ENCODE assay signal across 5 worm cellular contexts in the genomic region with DNA sequence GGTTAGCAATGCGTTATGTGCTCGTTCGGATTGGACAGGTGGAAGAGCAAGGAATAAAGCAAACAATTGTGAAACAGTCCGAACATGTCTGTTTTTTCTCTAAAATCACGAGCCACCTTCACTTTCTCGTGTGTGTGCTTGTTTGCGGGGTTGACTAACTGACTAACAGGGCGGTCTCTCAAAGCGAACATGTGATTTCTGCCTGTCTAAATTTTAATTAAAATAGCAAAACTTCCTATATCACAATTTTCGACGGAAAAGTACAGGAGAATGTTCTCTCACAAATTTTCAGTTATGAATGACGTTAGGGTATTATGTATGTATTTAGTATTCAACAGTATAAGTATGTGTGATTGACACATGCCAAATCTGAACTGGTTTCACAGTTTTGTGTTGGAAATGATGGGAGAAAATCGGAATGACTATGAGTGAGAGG.
TF ChIP-seq lines count a peak whose summit lies in the region.

No protein-coding gene starts in this region.

TF ChIP-seq in whole organism, L1 larva, 84 proteins besides CTCF, POLR2A, EP300 and RAD21:
- TF ChIP-seq lin-14 (GFP tag; optimal IDR thresholded peaks at IDR 0.05; lab: Kevin White, UChicago) = peak; percentile 39
- TF ChIP-seq nhr-71 (tag; optimal IDR thresholded peaks at IDR 0.05; lab: Kevin White, UChicago) = peak; percentile 44
- peak; percentile 9 for TF ChIP-seq nhr-20 (tag; optimal IDR thresholded peaks at IDR 0.05; lab: Kevin White, UChicago)
- TF ChIP-seq F16B12.6 (tag; optimal IDR thresholded peaks at IDR 0.05; lab: Kevin White, UChicago) = no peak
- no peak for TF ChIP-seq C04F5.9 (tag; optimal IDR thresholded peaks at IDR 0.05; lab: Kevin White, UChicago)
- TF ChIP-seq efl-1 (optimal IDR thresholded peaks at IDR 0.05; lab: Kevin White, UChicago) = no peak
- TF ChIP-seq efl-1 (GFP tag; optimal IDR thresholded peaks at IDR 0.05 in 1 of 2; lab: Kevin White, UChicago) = peak in 1 of 2 experiments; percentile 94
- peak in 1 of 2 experiments; percentile 74 for TF ChIP-seq mdl-1 (tag; optimal IDR thresholded peaks at IDR 0.05; lab: Kevin White, UChicago)
- peak in 1 of 2 experiments; percentile 40 for TF ChIP-seq lin-35 (GFP tag; optimal IDR thresholded peaks at IDR 0.05; lab: Kevin White, UChicago)
- TF ChIP-seq lir-3 (tag; optimal IDR thresholded peaks at IDR 0.05; lab: Kevin White, UChicago; ENCODE audit: poor library complexity) = no peak
- TF ChIP-seq blmp-1 (tag; optimal IDR thresholded peaks at IDR 0.05; lab: Kevin White, UChicago) = peak; percentile 23

TF ChIP-seq in whole organism, L2 larva, 48 proteins besides CTCF, POLR2A, EP300 and RAD21:
- TF ChIP-seq sma-9 (GFP tag; optimal IDR thresholded peaks at IDR 0.05; lab: Kevin White, UChicago) (peak; percentile 9), sma-9 (tag; optimal IDR thresholded peaks at IDR 0.05; lab: Kevin White, UChicago) (no peak), nhr-23 (tag; optimal IDR thresholded peaks at IDR 0.05; lab: Kevin White, UChicago) (no peak), ztf-4 (tag; optimal IDR thresholded peaks at IDR 0.05; lab: Kevin White, UChicago) (no peak), blmp-1 (tag; optimal IDR thresholded peaks at IDR 0.05; lab: Kevin White, UChicago; ENCODE audit: insufficient read depth) (peak; percentile 13), F13H6.1 (tag; optimal IDR thresholded peaks at IDR 0.05; lab: Kevin White, UChicago) (peak; percentile 43), C34F6.9 (tag; optimal IDR thresholded peaks at IDR 0.05; lab: Kevin White, UChicago) (peak; percentile 21), crh-2 (tag; optimal IDR thresholded peaks at IDR 0.05; lab: Kevin White, UChicago) (peak; percentile 40)

TF ChIP-seq in whole organism, L3 larva, 47 proteins besides CTCF, POLR2A, EP300 and RAD21:
- TF ChIP-seq nhr-23 (tag; optimal IDR thresholded peaks at IDR 0.05; lab: Kevin White, UChicago) (peak; percentile 8), pha-4 (tag; optimal IDR thresholded peaks at IDR 0.05; lab: Kevin White, UChicago) (peak; percentile 91), nhr-67 (tag; optimal IDR thresholded peaks at IDR 0.05; lab: Kevin White, UChicago) (no peak)

TF ChIP-seq in whole organism, L4 larva, 104 proteins besides CTCF, POLR2A, EP300 and RAD21 (continues in another document):
- TF ChIP-seq nhr-41 (GFP tag; IDR thresholded peaks at IDR 0.05; lab: Robert Waterston, UW) = no peak
- no peak for TF ChIP-seq dpl-1 (GFP tag; optimal IDR thresholded peaks at IDR 0.05; lab: Kevin White, UChicago)
- peak in 1 of 2 experiments; percentile 61 for TF ChIP-seq unc-62 (GFP tag; optimal IDR thresholded peaks at IDR 0.05 in 1 of 2; lab: Kevin White, UChicago)
- TF ChIP-seq unc-62 (tag; optimal IDR thresholded peaks at IDR 0.05; lab: Kevin White, UChicago) = no peak
- peak; percentile 56 for TF ChIP-seq T20F7.1 (GFP tag; optimal IDR thresholded peaks at IDR 0.05; lab: Kevin White, UChicago)
- TF ChIP-seq nhr-237 (tag; optimal IDR thresholded peaks at IDR 0.05; lab: Kevin White, UChicago) = no peak
- no peak for TF ChIP-seq skn-1 (tag; optimal IDR thresholded peaks at IDR 0.05; lab: Kevin White, UChicago)
- TF ChIP-seq mdt-29 (GFP tag; IDR thresholded peaks at IDR 0.05; lab: Robert Waterston, UW) = no peak
- TF ChIP-seq mes-2 (tag; optimal IDR thresholded peaks at IDR 0.05; lab: Kevin White, UChicago; ENCODE audit: poor library complexity, severe bottlenecking) = peak; percentile 12
- TF ChIP-seq gei-8 (GFP tag; optimal IDR thresholded peaks at IDR 0.05; lab: Kevin White, UChicago) = no peak
- TF ChIP-seq Y5F2A.4 (GFP tag; optimal IDR thresholded peaks at IDR 0.05; lab: Kevin White, UChicago) = no peak
- TF ChIP-seq lin-1 (GFP tag; IDR thresholded peaks at IDR 0.05; lab: Robert Waterston, UW) = peak; percentile 28; the same call in 1 of the 2 replicates
- TF ChIP-seq lin-13 (GFP tag; optimal IDR thresholded peaks at IDR 0.05; lab: Kevin White, UChicago) = no peak
- TF ChIP-seq ceh-62 (tag; optimal IDR thresholded peaks at IDR 0.05; lab: Kevin White, UChicago) = no peak
- TF ChIP-seq F49E8.2 (tag; optimal IDR thresholded peaks at IDR 0.05; lab: Kevin White, UChicago; ENCODE audit: borderline replicate concordance) = no peak
- TF ChIP-seq php-3 (GFP tag; IDR thresholded peaks at IDR 0.05; lab: Robert Waterston, UW) = no peak
- TF ChIP-seq saeg-2 (GFP tag; IDR thresholded peaks at IDR 0.05; lab: Robert Waterston, UW) = no peak
- no peak for TF ChIP-seq ztf-11 (tag; optimal IDR thresholded peaks at IDR 0.05; lab: Kevin White, UChicago)
- peak; percentile 61 for TF ChIP-seq nhr-28 (tag; optimal IDR thresholded peaks at IDR 0.05; lab: Kevin White, UChicago)
- peak; percentile 92 for TF ChIP-seq hlh-30 (tag; optimal IDR thresholded peaks at IDR 0.05; lab: Kevin White, UChicago; ENCODE audit: insufficient read depth)
- no peak for TF ChIP-seq dmd-8 (GFP tag; IDR thresholded peaks at IDR 0.05; lab: Robert Waterston, UW)
- no peak for TF ChIP-seq mxl-2 (GFP tag; conservative IDR thresholded peaks at IDR 0.05; lab: Robert Waterston, UW)
- TF ChIP-seq F37D6.2 (tag; optimal IDR thresholded peaks at IDR 0.05; lab: Kevin White, UChicago) = no peak
- no peak for TF ChIP-seq madf-9 (GFP tag; conservative IDR thresholded peaks at IDR 0.05; lab: Robert Waterston, UW)
- peak; percentile 73 for TF ChIP-seq hlh-11 (tag; optimal IDR thresholded peaks at IDR 0.05; lab: Kevin White, UChicago)
- no peak for TF ChIP-seq sdz-12 (GFP tag; optimal IDR thresholded peaks at IDR 0.05; lab: Kevin White, UChicago)
- no peak for TF ChIP-seq spr-3 (GFP tag; optimal IDR thresholded peaks at IDR 0.05; lab: Kevin White, UChicago)
- peak; percentile 63 for TF ChIP-seq dve-1 (tag; optimal IDR thresholded peaks at IDR 0.05; lab: Kevin White, UChicago; ENCODE audit: insufficient read depth)
- TF ChIP-seq egl-43 (GFP tag; IDR thresholded peaks at IDR 0.05; lab: Robert Waterston, UW) = no peak
- no peak for TF ChIP-seq zag-1 (tag; optimal IDR thresholded peaks at IDR 0.05; lab: Kevin White, UChicago)
- peak; percentile 39 for TF ChIP-seq mep-1 (tag; optimal IDR thresholded peaks at IDR 0.05; lab: Kevin White, UChicago)
- TF ChIP-seq snpc-1.2 (GFP tag; IDR thresholded peaks at IDR 0.05; lab: Robert Waterston, UW) = 0 out of 2 replicates have a peak, but pooled peaks have one; percentile 27

TF ChIP-seq in whole organism, young adult, 124 proteins besides CTCF, POLR2A, EP300 and RAD21:
- no peak for TF ChIP-seq dpl-1 (GFP tag; optimal IDR thresholded peaks at IDR 0.05; lab: Kevin White, UChicago)
- no peak for TF ChIP-seq T07F8.4 (tag; optimal IDR thresholded peaks at IDR 0.05; lab: Kevin White, UChicago)
- no peak for TF ChIP-seq nfya-2 (GFP tag; IDR thresholded peaks at IDR 0.05; lab: Robert Waterston, UW)
- TF ChIP-seq hrde-1 (tag; optimal IDR thresholded peaks at IDR 0.05; lab: Kevin White, UChicago; ENCODE audit: borderline replicate concordance) = no peak
- TF ChIP-seq akir-1 (GFP tag; optimal IDR thresholded peaks at IDR 0.05; lab: Kevin White, UChicago) = peak; percentile 6
- TF ChIP-seq B0336.3 (GFP tag; IDR thresholded peaks at IDR 0.05; lab: Robert Waterston, UW) = 0 out of 2 replicates have a peak, but pooled peaks have one; percentile 25
- peak; percentile 39 for TF ChIP-seq tlf-1 (GFP tag; optimal IDR thresholded peaks at IDR 0.05; lab: Kevin White, UChicago)
- no peak for TF ChIP-seq Y95B8A.8 (GFP tag; IDR thresholded peaks at IDR 0.05; lab: Robert Waterston, UW)
- TF ChIP-seq attf-6 (GFP tag; IDR thresholded peaks at IDR 0.05; lab: Robert Waterston, UW) = no peak
- TF ChIP-seq hlh-12 (tag; optimal IDR thresholded peaks at IDR 0.05; lab: Kevin White, UChicago) = no peak
- peak; percentile 1 for TF ChIP-seq ztf-18 (tag; optimal IDR thresholded peaks at IDR 0.05; lab: Kevin White, UChicago)
- TF ChIP-seq let-607 (tag; optimal IDR thresholded peaks at IDR 0.05; lab: Kevin White, UChicago) = peak; percentile 95 to 97
- no peak for TF ChIP-seq egl-44 (GFP tag; IDR thresholded peaks at IDR 0.05; lab: Robert Waterston, UW)
- TF ChIP-seq unc-62 (GFP tag; optimal IDR thresholded peaks at IDR 0.05; lab: Kevin White, UChicago) = peak; percentile 96
- TF ChIP-seq nhr-90 (tag; optimal IDR thresholded peaks at IDR 0.05; lab: Kevin White, UChicago) = peak; percentile 16
- TF ChIP-seq nhr-80 (tag; optimal IDR thresholded peaks at IDR 0.05; lab: Kevin White, UChicago) = peak; percentile 92
- TF ChIP-seq F57C9.4 (tag; optimal IDR thresholded peaks at IDR 0.05; lab: Kevin White, UChicago) = no peak
- TF ChIP-seq Y56A3A.18 (GFP tag; IDR thresholded peaks at IDR 0.05; lab: Robert Waterston, UW) = 0 out of 2 replicates have a peak, but pooled peaks have one; percentile 17
- TF ChIP-seq dox-1 (GFP tag; IDR thresholded peaks at IDR 0.05; lab: Robert Waterston, UW) = peak; percentile 45; the same call in 1 of the 2 replicates
- TF ChIP-seq ceh-27 (GFP tag; optimal IDR thresholded peaks at IDR 0.05; lab: Kevin White, UChicago) = no peak
- TF ChIP-seq atf-7 (tag; optimal IDR thresholded peaks at IDR 0.05; lab: Kevin White, UChicago) = peak; percentile 48
- TF ChIP-seq madf-10 (tag; optimal IDR thresholded peaks at IDR 0.05; lab: Kevin White, UChicago) = no peak
- no peak for TF ChIP-seq egrh-3 (GFP tag; IDR thresholded peaks at IDR 0.05; lab: Robert Waterston, UW)
- TF ChIP-seq hmg-20 (GFP tag; IDR thresholded peaks at IDR 0.05; lab: Robert Waterston, UW) = no peak
- no peak for TF ChIP-seq rpc-1 (optimal IDR thresholded peaks at IDR 0.05; lab: Kevin White, UChicago)
- no peak for TF ChIP-seq rpc-1 (tag; optimal IDR thresholded peaks at IDR 0.05; lab: Kevin White, UChicago)
- TF ChIP-seq Y53G8AR.9 (GFP tag; conservative IDR thresholded peaks at IDR 0.05; lab: Robert Waterston, UW) = 0 out of 2 replicates have a peak, but pooled peaks have one; percentile 46
- no peak for TF ChIP-seq pha-4 (tag; optimal IDR thresholded peaks at IDR 0.05; lab: Kevin White, UChicago)
- no peak for TF ChIP-seq lsl-1 (GFP tag; optimal IDR thresholded peaks at IDR 0.05; lab: Kevin White, UChicago)
- no peak for TF ChIP-seq snpc-1.1 (tag; optimal IDR thresholded peaks at IDR 0.05; lab: Kevin White, UChicago; ENCODE audit: insufficient read depth)
- 0 out of 2 replicates have a peak, but pooled peaks have one; percentile 57 for TF ChIP-seq let-526 (GFP tag; IDR thresholded peaks at IDR 0.05; lab: Robert Waterston, UW)
- peak; percentile 31 for TF ChIP-seq ztf-22 (GFP tag; optimal IDR thresholded peaks at IDR 0.05; lab: Kevin White, UChicago)
- TF ChIP-seq pbrm-1 (GFP tag; IDR thresholded peaks at IDR 0.05; lab: Robert Waterston, UW) = 0 out of 2 replicates have a peak, but pooled peaks have one; percentile 25
- TF ChIP-seq fkh-3 (tag; optimal IDR thresholded peaks at IDR 0.05; lab: Kevin White, UChicago) = no peak
- peak; percentile 69 for TF ChIP-seq cebp-1 (GFP tag; IDR thresholded peaks at IDR 0.05; lab: Robert Waterston, UW)
- peak; percentile 82 for TF ChIP-seq cebp-1 (tag; optimal IDR thresholded peaks at IDR 0.05; lab: Kevin White, UChicago)
